Worm (Caenorhabditis elegans): ENCODE results near the gene F23B12.7.

F23B12.7 gene

DNA sequence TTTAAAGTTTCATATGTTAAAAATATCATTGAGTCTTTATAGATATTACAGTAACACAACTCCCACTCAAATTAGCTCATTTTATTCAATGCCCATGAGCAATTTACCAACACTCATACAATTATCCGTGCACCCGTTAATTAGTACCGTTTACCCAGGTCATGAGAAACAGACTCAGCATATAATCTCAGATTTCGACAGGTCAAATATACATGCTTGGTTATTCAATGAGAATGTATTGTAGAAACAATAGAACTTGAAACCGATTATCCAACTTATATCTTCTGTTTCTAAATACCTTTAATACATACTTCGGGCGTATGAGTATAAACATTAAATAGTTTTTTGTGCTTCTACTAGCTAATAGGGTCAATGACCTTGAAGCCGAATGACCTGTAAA is 13.3 kb upstream of the F23B12.7 start:
- TF ChIP-seq bed-1 (GFP tag; IDR thresholded peaks at IDR 0.05) = no peak
- no peak for TF ChIP-seq B0261.1 (tag; optimal IDR thresholded peaks at IDR 0.05)
- TF ChIP-seq repo-1 (tag; optimal IDR thresholded peaks at IDR 0.05) = no peak
- TF ChIP-seq mel-28 (tag; optimal IDR thresholded peaks at IDR 0.05; ENCODE audit: borderline replicate concordance) = no peak
- TF ChIP-seq ztf-3 (GFP tag; optimal IDR thresholded peaks at IDR 0.05) = no peak
- TF ChIP-seq akir-1 (GFP tag; optimal IDR thresholded peaks at IDR 0.05) = no peak
- no peak for TF ChIP-seq tbx-9 (tag; optimal IDR thresholded peaks at IDR 0.05; ENCODE audit: borderline replicate concordance)
- TF ChIP-seq him-1 (tag; optimal IDR thresholded peaks at IDR 0.05) = no peak
- no peak for TF ChIP-seq mxl-1 (tag; optimal IDR thresholded peaks at IDR 0.05)
- no peak for TF ChIP-seq F39B2.1 (GFP tag; IDR thresholded peaks at IDR 0.05)
- TF ChIP-seq nfyb-1 (GFP tag; IDR thresholded peaks at IDR 0.05) = no peak
- no peak for TF ChIP-seq die-1 (tag; optimal IDR thresholded peaks at IDR 0.05)
- TF ChIP-seq ztf-26 (tag; optimal IDR thresholded peaks at IDR 0.05) = no peak
- TF ChIP-seq dpff-1 (tag; optimal IDR thresholded peaks at IDR 0.05) = no peak
- TF ChIP-seq egrh-3 (GFP tag; IDR thresholded peaks at IDR 0.05) = no peak

DNA sequence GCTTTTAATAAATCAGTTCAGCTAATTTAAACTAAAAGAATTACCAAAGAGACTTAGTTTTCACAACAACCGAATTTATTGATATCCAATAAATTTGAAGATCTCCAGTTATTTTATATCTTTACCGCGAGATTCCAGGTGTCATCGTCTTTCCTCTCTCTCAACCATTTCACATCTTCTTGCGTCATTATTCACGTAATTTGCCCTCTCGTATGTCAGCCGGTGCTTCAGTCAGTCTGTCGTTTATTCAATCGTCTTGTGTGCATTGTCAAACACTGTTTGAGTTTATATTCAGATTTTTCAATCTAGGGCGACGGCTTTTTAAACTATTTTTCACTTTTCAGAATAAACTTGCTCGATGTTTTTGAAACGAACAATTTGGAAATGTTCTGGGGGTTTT is 12.1 kb upstream of the F23B12.7 start:
- TF ChIP-seq sea-2 (GFP tag; IDR thresholded peaks at IDR 0.05) = no peak
- no peak for TF ChIP-seq ccch-3 (GFP tag; optimal IDR thresholded peaks at IDR 0.05)
- no peak for TF ChIP-seq F22D6.2 (tag; optimal IDR thresholded peaks at IDR 0.05)
- TF ChIP-seq C06A6.2 (GFP tag; conservative IDR thresholded peaks at IDR 0.05) = no peak
- TF ChIP-seq madf-10 (tag; optimal IDR thresholded peaks at IDR 0.05) = no peak
- no peak for TF ChIP-seq ztf-18 (tag; optimal IDR thresholded peaks at IDR 0.05)
- TF ChIP-seq F57A8.1 (GFP tag; optimal IDR thresholded peaks at IDR 0.05) = no peak
- TF ChIP-seq F57C9.4 (tag; optimal IDR thresholded peaks at IDR 0.05) = no peak
- TF ChIP-seq lsl-1 (GFP tag; optimal IDR thresholded peaks at IDR 0.05) = no peak
- no peak for TF ChIP-seq T07F8.4 (tag; optimal IDR thresholded peaks at IDR 0.05)
- TF ChIP-seq atf-7 (tag; optimal IDR thresholded peaks at IDR 0.05) = no peak

DNA sequence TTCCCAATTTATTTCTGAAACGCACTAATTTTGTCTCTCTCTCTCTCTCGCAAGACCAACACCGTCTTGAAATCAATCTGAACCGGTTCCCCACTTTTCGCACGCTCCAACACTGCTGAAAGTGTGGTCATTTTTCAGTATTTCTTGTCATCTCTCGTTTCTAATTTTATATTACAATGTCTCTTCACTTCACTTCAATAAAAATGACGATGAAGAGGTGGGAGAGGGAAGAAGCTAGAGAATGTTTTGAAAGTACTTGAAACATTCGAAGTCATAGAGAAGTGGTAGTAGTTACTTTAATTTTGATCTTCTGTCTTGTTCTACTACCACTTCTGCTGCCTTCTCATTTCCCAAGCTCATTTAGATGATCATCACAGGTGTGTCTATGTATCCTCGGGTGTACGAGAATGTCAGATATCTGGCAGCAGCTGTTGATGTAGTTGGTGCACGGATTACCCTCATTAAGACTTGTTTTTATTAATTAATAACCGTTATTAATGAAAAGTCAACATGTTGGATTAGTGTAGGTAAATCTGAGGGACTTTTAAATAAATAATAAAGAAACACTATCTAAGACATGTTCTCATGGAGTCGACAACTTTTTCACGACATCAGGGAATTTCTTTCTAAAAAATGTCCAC is 11.3 kb upstream of the F23B12.7 start:
- TF ChIP-seq hlh-26 (GFP tag; conservative IDR thresholded peaks at IDR 0.05) (no peak), ztf-25 (GFP tag; IDR thresholded peaks at IDR 0.05) (no peak), ztf-3 (GFP tag; optimal IDR thresholded peaks at IDR 0.05) (no peak), Y67H2A.10 (GFP tag; conservative IDR thresholded peaks at IDR 0.05) (no peak), mes-4 (tag; optimal IDR thresholded peaks at IDR 0.05) (no peak), fkh-3 (tag; optimal IDR thresholded peaks at IDR 0.05) (no peak), K12H6.12 (tag; optimal IDR thresholded peaks at IDR 0.05) (no peak), lin-40 (tag; optimal IDR thresholded peaks at IDR 0.05) (no peak), ceh-58 (GFP tag; IDR thresholded peaks at IDR 0.05) (no peak), ZK185.1 (tag; optimal IDR thresholded peaks at IDR 0.05; ENCODE audit: poor library complexity, severe bottlenecking) (no peak), snpc-1.1 (tag; optimal IDR thresholded peaks at IDR 0.05; ENCODE audit: insufficient read depth) (no peak), attf-6 (GFP tag; IDR thresholded peaks at IDR 0.05) (no peak), F39B2.1 (GFP tag; IDR thresholded peaks at IDR 0.05) (no peak), rpc-1 (optimal IDR thresholded peaks at IDR 0.05) (no peak), rpc-1 (tag; optimal IDR thresholded peaks at IDR 0.05) (no peak), xnd-1 (tag; optimal IDR thresholded peaks at IDR 0.05) (no peak), sptf-2 (GFP tag; optimal IDR thresholded peaks at IDR 0.05) (no peak)

Data from whole organism, young adult.